Fruit fly (Drosophila melanogaster) whole organism, adult: ENCODE data around the gene PH4alphaEFB.

Experiments
- CG11617 ChIP-seq: fragments of 200-800 bp; sonication (Bioruptor generic); optimal IDR thresholded peaks from 2 replicates; lab custom pipeline; 2017; ENCODE audit warnings: mild to moderate bottlenecking, missing biosample characterization, missing genetic modification reagents, missing genetic modification characterization
- CG12768 ChIP-seq: fragments of 200-800 bp; sonication (Bioruptor generic); optimal IDR thresholded peaks from 2 replicates; lab custom pipeline; 2017; ENCODE audit warnings: missing biosample characterization, missing genetic modification characterization, mild to moderate bottlenecking, moderate library complexity, missing genetic modification reagents
- CG14711 ChIP-seq: fragments of 200-800 bp; sonication (Bioruptor generic); optimal IDR thresholded peaks from 2 replicates; lab custom pipeline; 2018; ENCODE audit warnings: missing biosample characterization, mild to moderate bottlenecking, missing genetic modification characterization, moderate library complexity
- CG1620 ChIP-seq: fragments of 200-800 bp; sonication (Bioruptor generic); optimal IDR thresholded peaks from 2 replicates; lab custom pipeline; 2016; ENCODE audit warnings: missing biosample characterization, missing genetic modification characterization
- CG33017 ChIP-seq: fragments of 200-800 bp; sonication (Bioruptor generic); optimal IDR thresholded peaks from 2 replicates; lab custom pipeline; 2018; ENCODE audit warnings: missing biosample characterization, mild to moderate bottlenecking, missing genetic modification characterization, moderate library complexity
- CG5204 ChIP-seq: fragments of 200-800 bp; sonication (Bioruptor generic); optimal IDR thresholded peaks from 2 replicates; lab custom pipeline; 2016; ENCODE audit warnings: missing biosample characterization, missing genetic modification characterization
- CG7045 ChIP-seq: fragments of 200-800 bp; sonication (Bioruptor generic); optimal IDR thresholded peaks from 2 replicates; lab custom pipeline; 2017; ENCODE audit warnings: missing biosample characterization, mild to moderate bottlenecking, missing genetic modification characterization
- CG7101 ChIP-seq: fragments of 200-800 bp; sonication (Bioruptor generic); optimal IDR thresholded peaks from 2 replicates; lab custom pipeline; 2018; ENCODE audit warnings: missing biosample characterization, mild to moderate bottlenecking, missing genetic modification characterization, moderate library complexity
- Clk ChIP-seq: fragments of 200-800 bp; sonication (Bioruptor generic); optimal IDR thresholded peaks from 2 replicates; lab custom pipeline; 2017; ENCODE audit warnings: missing biosample characterization, missing genetic modification characterization
- Crg-1 ChIP-seq: fragments of 200-800 bp; sonication (Bioruptor generic); optimal IDR thresholded peaks from 2 replicates; lab custom pipeline; 2016; ENCODE audit warnings: missing biosample characterization, missing genetic modification characterization
- Hr96 ChIP-seq: fragments of 200-800 bp; sonication (Bioruptor generic); optimal IDR thresholded peaks from 2 replicates; lab custom pipeline; 2016; ENCODE audit warnings: missing biosample characterization, missing genetic modification characterization
- Mnt ChIP-seq: fragments of 200-800 bp; sonication (Bioruptor generic); optimal IDR thresholded peaks from 2 replicates; lab custom pipeline; 2016; ENCODE audit warnings: missing biosample characterization, mild to moderate bottlenecking, missing genetic modification characterization
- bab1 ChIP-seq: fragments of 200-800 bp; sonication (Bioruptor generic); optimal IDR thresholded peaks from 3 replicates; lab custom pipeline; 2019; ENCODE audit warnings: missing biosample characterization, mild to moderate bottlenecking, missing genetic modification characterization, moderate library complexity
- cic ChIP-seq: fragments of 200-800 bp; sonication (Bioruptor generic); optimal IDR thresholded peaks from 2 replicates; lab custom pipeline; 2017; ENCODE audit warnings: missing biosample characterization, mild to moderate bottlenecking, missing genetic modification characterization, moderate library complexity
- cnc ChIP-seq, 2 experiments: fragments of >200 bp; optimal IDR thresholded peaks; 2 replicates each; lab custom pipeline; 2017
- kay ChIP-seq: fragments of 200-800 bp; sonication (Bioruptor generic); peaks from one replicate; lab custom pipeline; 2016; ENCODE audit warnings: missing biosample characterization, missing genetic modification characterization, borderline replicate concordance
- ovo ChIP-seq: fragments of 200-800 bp; sonication (Bioruptor generic); optimal IDR thresholded peaks from 2 replicates; lab custom pipeline; 2016; ENCODE audit warnings: missing biosample characterization, missing genetic modification characterization
- pad ChIP-seq: fragments of 200-800 bp; sonication (Bioruptor generic); optimal IDR thresholded peaks from 3 replicates; lab custom pipeline; 2017; ENCODE audit warnings: missing biosample characterization, missing genetic modification characterization, mild to moderate bottlenecking, moderate library complexity, missing genetic modification reagents
- tj ChIP-seq: fragments of 200-800 bp; sonication (Bioruptor generic); optimal IDR thresholded peaks from 3 replicates; lab custom pipeline; 2017; ENCODE audit warnings: missing biosample characterization, mild to moderate bottlenecking, missing genetic modification characterization, moderate library complexity
- toe ChIP-seq: fragments of 200-800 bp; sonication (Bioruptor generic); optimal IDR thresholded peaks from 2 replicates; lab custom pipeline; 2016; ENCODE audit warnings: missing biosample characterization, missing genetic modification characterization

Gene PH4alphaEFB

dm6 chr3R:30503406-30503805 is 37.6 kb downstream of the PH4alphaEFB start, which contains the start of gene CG31371:
Gene CG31371 (minus strand): TSS chr3R:30503506.
- TF ChIP-seq bab1 (GFP tag; lab: Kevin White, UChicago) = no peak
- no peak for TF ChIP-seq cic (GFP tag; lab: Kevin White, UChicago)
- TF ChIP-seq Mnt (GFP tag; lab: Kevin White, UChicago) = no peak
- no peak for TF ChIP-seq CG7101 (tag; lab: Kevin White, UChicago)
- no peak for TF ChIP-seq cnc (optimal IDR thresholded peaks at IDR 0.05; lab: Kevin White, UChicago)
- no peak for TF ChIP-seq CG5204 (GFP tag; lab: Kevin White, UChicago)
- no peak for TF ChIP-seq ovo (GFP tag; lab: Kevin White, UChicago)
- no peak for TF ChIP-seq CG1620 (GFP tag; lab: Kevin White, UChicago)
- no peak for TF ChIP-seq CG11617 (GFP tag; lab: Kevin White, UChicago)
- TF ChIP-seq Clk (GFP tag; lab: Kevin White, UChicago) = no peak
- TF ChIP-seq CG12768 = no peak
- no peak for TF ChIP-seq tj
- TF ChIP-seq Crg-1 (GFP tag; lab: Kevin White, UChicago) = no peak
- TF ChIP-seq pad (GFP tag; lab: Kevin White, UChicago) = no peak

dm6 chr3R:30505561-30506037 is 39.7 kb downstream of the PH4alphaEFB start, which contains the start of the genes PH4alphaSG1 and CG15539:
Gene PH4alphaSG1 (minus strand): TSS chr3R:30505661.
Gene CG15539 (plus strand): TSS chr3R:30505987.
- TF ChIP-seq CG14711 (tag; lab: Kevin White, UChicago) (no peak), Hr96 (no peak), toe (GFP tag; lab: Kevin White, UChicago) (no peak), tj (no peak), kay (GFP tag; lab: Kevin White, UChicago) (no peak), CG7101 (tag; lab: Kevin White, UChicago) (no peak), CG12768 (no peak), CG5204 (GFP tag; lab: Kevin White, UChicago) (no peak), CG7045 (GFP tag; lab: Kevin White, UChicago) (no peak), CG33017 (tag; lab: Kevin White, UChicago) (no peak), ovo (GFP tag; lab: Kevin White, UChicago) (no peak), CG1620 (GFP tag; lab: Kevin White, UChicago) (no peak), bab1 (GFP tag; lab: Kevin White, UChicago) (no peak), pad (GFP tag; lab: Kevin White, UChicago) (no peak), Crg-1 (GFP tag; lab: Kevin White, UChicago) (no peak), cnc (optimal IDR thresholded peaks at IDR 0.05; lab: Kevin White, UChicago) (no peak), cic (GFP tag; lab: Kevin White, UChicago) (no peak)

- TF ChIP-seq toe (GFP tag; lab: Kevin White, UChicago) = no peak
- TF ChIP-seq Hr96 = no peak
- no peak for TF ChIP-seq Mnt (GFP tag; lab: Kevin White, UChicago)
- no peak for TF ChIP-seq ovo (GFP tag; lab: Kevin White, UChicago)
- no peak for TF ChIP-seq bab1 (GFP tag; lab: Kevin White, UChicago)
- no peak for TF ChIP-seq pad (GFP tag; lab: Kevin White, UChicago)
- no peak for TF ChIP-seq Crg-1 (GFP tag; lab: Kevin White, UChicago)
- TF ChIP-seq CG33017 (tag; lab: Kevin White, UChicago) = no peak
- TF ChIP-seq CG11617 (GFP tag; lab: Kevin White, UChicago) = no peak
- TF ChIP-seq tj = no peak
- no peak for TF ChIP-seq Clk (GFP tag; lab: Kevin White, UChicago)
- TF ChIP-seq cic (GFP tag; lab: Kevin White, UChicago) = no peak
Measured at dm6 chr3R:30507723-30508122, 41.9 kb downstream of the PH4alphaEFB start, which contains the start of gene CG34041. Gene CG34041 (plus strand): TSS chr3R:30508023.

- no peak for TF ChIP-seq CG14711 (tag; lab: Kevin White, UChicago)
- no peak for TF ChIP-seq pad (GFP tag; lab: Kevin White, UChicago)
- TF ChIP-seq CG11617 (GFP tag; lab: Kevin White, UChicago) = no peak
- no peak for TF ChIP-seq kay (GFP tag; lab: Kevin White, UChicago)
- TF ChIP-seq CG1620 (GFP tag; lab: Kevin White, UChicago) = no peak
- TF ChIP-seq tj = no peak
- no peak for TF ChIP-seq Mnt (GFP tag; lab: Kevin White, UChicago)
- no peak for TF ChIP-seq Clk (GFP tag; lab: Kevin White, UChicago)
- TF ChIP-seq Crg-1 (GFP tag; lab: Kevin White, UChicago) = no peak
- TF ChIP-seq CG5204 (GFP tag; lab: Kevin White, UChicago) = no peak
Measured at dm6 chr3R:30512114-30512513, 46.3 kb downstream of the PH4alphaEFB start, which contains the start of gene PH4alphaNE2. Gene PH4alphaNE2 (minus strand): TSS chr3R:30512214.

- TF ChIP-seq CG14711 (tag; lab: Kevin White, UChicago) (no peak), kay (GFP tag; lab: Kevin White, UChicago) (no peak), Hr96 (no peak), CG33017 (tag; lab: Kevin White, UChicago) (no peak), CG12768 (no peak), bab1 (GFP tag; lab: Kevin White, UChicago) (no peak), Clk (GFP tag; lab: Kevin White, UChicago) (no peak), pad (GFP tag; lab: Kevin White, UChicago) (no peak), CG5204 (GFP tag; lab: Kevin White, UChicago) (no peak), toe (GFP tag; lab: Kevin White, UChicago) (no peak), cnc (optimal IDR thresholded peaks at IDR 0.05; lab: Kevin White, UChicago) (no peak), tj (no peak), cic (GFP tag; lab: Kevin White, UChicago) (no peak), CG7045 (GFP tag; lab: Kevin White, UChicago) (no peak)
Measured at dm6 chr3R:30514255-30514827, 48.5 kb downstream of the PH4alphaEFB start, which contains the start of the genes CG31524 and CG9698. Gene CG31524 (minus strand): TSS chr3R:30514355. Gene CG9698 (plus strand): TSS chr3R:30514777.
